Fruit fly (Drosophila melanogaster): ENCODE measurements around the gene Ddrgk1.
A peak's percentile ranks its signal among the peaks of the same experiment; 100 is the strongest.

The Ddrgk1 gene

DNA sequence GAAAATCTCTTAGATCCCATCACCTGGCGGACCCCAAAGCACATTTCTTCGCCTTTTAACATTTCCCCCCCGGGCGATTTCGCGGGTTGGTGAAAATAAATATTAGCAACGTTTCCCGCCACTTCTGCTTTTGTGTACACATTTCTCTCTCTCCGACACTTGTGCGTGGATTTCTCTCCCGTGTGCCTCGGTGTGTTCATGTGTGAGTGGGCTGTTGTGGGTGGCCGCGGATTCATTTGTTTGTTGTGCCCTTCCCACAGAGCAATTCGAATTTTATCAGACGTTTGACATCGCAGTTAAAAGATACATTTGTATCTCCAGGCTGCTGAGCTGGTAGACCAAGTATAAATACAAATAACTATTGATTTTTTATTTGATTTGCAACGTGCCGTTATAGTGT lies 9.4 kb downstream of the Ddrgk1 start (continued):
- TF ChIP-seq Elba2 (GFP tag; optimal IDR thresholded peaks at IDR 0.05) (no peak), CG15073 (GFP tag; optimal IDR thresholded peaks at IDR 0.05) (no peak), CG17328 (GFP tag; IDR thresholded peaks at IDR 0.05) (no peak), odd (GFP tag; optimal IDR thresholded peaks at IDR 0.05) (no peak), ase (GFP tag; IDR thresholded peaks at IDR 0.05) (no peak), Doc2 (GFP tag; IDR thresholded peaks at IDR 0.05) (no peak), stwl (tag; optimal IDR thresholded peaks at IDR 0.05) (no peak), CG6813 (GFP tag; optimal IDR thresholded peaks at IDR 0.05) (peak; percentile 34), zfh1 (GFP tag; IDR thresholded peaks at IDR 0.05) (peak; percentile 38; the same call in 2 of the 3 replicates), CG14860 (GFP tag; IDR thresholded peaks at IDR 0.05; ENCODE audit: partially characterized antibody) (no peak), Lpt (GFP tag; optimal IDR thresholded peaks at IDR 0.05) (no peak), shn (GFP tag; optimal IDR thresholded peaks at IDR 0.05) (no peak), B-H1 (GFP tag; IDR thresholded peaks at IDR 0.05) (peak; percentile 48; the same call in 2 of the 3 replicates), Xrp1 (GFP tag; IDR thresholded peaks at IDR 0.05) (peak; percentile 47; the same call in 1 of the 2 replicates), trh (GFP tag; optimal IDR thresholded peaks at IDR 0.05) (no peak), chn (GFP tag; optimal IDR thresholded peaks at IDR 0.05) (peak; percentile 8), wdn (GFP tag; IDR thresholded peaks at IDR 0.05) (no peak), HHEX (GFP tag; optimal IDR thresholded peaks at IDR 0.05) (no peak), MESR4 (GFP tag; optimal IDR thresholded peaks at IDR 0.05) (no peak), Awh (GFP tag; IDR thresholded peaks at IDR 0.05) (0 out of 2 replicates have a peak, but pooled peaks have one; percentile 7), Atf6 (GFP tag; IDR thresholded peaks at IDR 0.05) (no peak), prd (optimal IDR thresholded peaks at IDR 0.05) (no peak), prd (GFP tag; IDR thresholded peaks at IDR 0.05) (peak; percentile 40; the same call in 1 of the 3 replicates), CG32532 (GFP tag; IDR thresholded peaks at IDR 0.05) (peak; percentile 37; the same call in 1 of the 2 replicates), tx (GFP tag; optimal IDR thresholded peaks at IDR 0.05) (no peak), jing (GFP tag; optimal IDR thresholded peaks at IDR 0.05) (no peak), tin (GFP tag; optimal IDR thresholded peaks at IDR 0.05) (no peak), chinmo (GFP tag; IDR thresholded peaks at IDR 0.05; ENCODE audit: partially characterized antibody) (peak; percentile 53; the same call in 1 of the 4 replicates), CG7271 (tag; optimal IDR thresholded peaks at IDR 0.05) (no peak), CG7372 (GFP tag; IDR thresholded peaks at IDR 0.05) (no peak), zfh2 (GFP tag; optimal IDR thresholded peaks at IDR 0.05) (no peak), HmgD (GFP tag; optimal IDR thresholded peaks at IDR 0.05) (no peak), CG7987 (GFP tag; optimal IDR thresholded peaks at IDR 0.05) (no peak), ara (GFP tag; IDR thresholded peaks at IDR 0.05) (no peak), CG12659 (GFP tag; optimal IDR thresholded peaks at IDR 0.05) (no peak), Scr (GFP tag; IDR thresholded peaks at IDR 0.05; ENCODE audit: partially characterized antibody) (no peak), CG11398 (GFP tag; optimal IDR thresholded peaks at IDR 0.05) (no peak), her (GFP tag; optimal IDR thresholded peaks at IDR 0.05) (no peak), Sox100B (GFP tag; optimal IDR thresholded peaks at IDR 0.05) (no peak), Antp (GFP tag; optimal IDR thresholded peaks at IDR 0.05) (no peak), dm (GFP tag; optimal IDR thresholded peaks at IDR 0.05) (no peak), CG1602 (GFP tag; optimal IDR thresholded peaks at IDR 0.05) (no peak), CG14441 (GFP tag; IDR thresholded peaks at IDR 0.05) (peak; percentile 36; the same call in 1 of the 2 replicates), CG32772 (GFP tag; IDR thresholded peaks at IDR 0.05) (no peak), CG13424 (tag; optimal IDR thresholded peaks at IDR 0.05) (peak; percentile 26), eyg (GFP tag; optimal IDR thresholded peaks at IDR 0.05) (no peak), zen (tag; optimal IDR thresholded peaks at IDR 0.05) (no peak), HLH4C (GFP tag; IDR thresholded peaks at IDR 0.05; ENCODE audit: partially characterized antibody) (no peak), CG9932 (GFP tag; IDR thresholded peaks at IDR 0.05) (peak; percentile 38; the same call in 1 of the 2 replicates), CG32767 (GFP tag; IDR thresholded peaks at IDR 0.05) (peak; percentile 59; the same call in 1 of the 2 replicates), gem (tag; optimal IDR thresholded peaks at IDR 0.05) (no peak), tll (GFP tag; optimal IDR thresholded peaks at IDR 0.05) (no peak)
